Worm (Caenorhabditis elegans): ENCODE results near the gene ZK1055.7.

ce11 chrV:6645810-6646209, 40.6 kb upstream of the ZK1055.7 start:
- TF ChIP-seq pha-4 (tag; optimal IDR thresholded peaks at IDR 0.05) (no peak), lin-15B (tag; optimal IDR thresholded peaks at IDR 0.05) (no peak), nhr-237 (tag; optimal IDR thresholded peaks at IDR 0.05) (no peak), mdl-1 (tag; optimal IDR thresholded peaks at IDR 0.05) (no peak), ZK546.5 (tag; optimal IDR thresholded peaks at IDR 0.05) (no peak), sea-2 (GFP tag; optimal IDR thresholded peaks at IDR 0.05) (no peak), ztf-11 (tag; optimal IDR thresholded peaks at IDR 0.05) (no peak)

All from whole organism, L3 larva.